Worm (Caenorhabditis elegans) whole organism, L4 larva: ENCODE results near the gene Y57G11C.52.

Source experiments
- T20F7.1 ChIP-seq: fragments of 200-800 bp; sonication (Bioruptor generic); optimal IDR thresholded peaks from 2 replicates; lab custom pipeline; 2018; ENCODE audit warnings: mild to moderate bottlenecking, missing genetic modification characterization, missing compliant biosample characterization
- aha-1 ChIP-seq: fragments of 150-350 bp; peaks from one replicate; lab custom pipeline; 2014; ENCODE audit warnings: missing biosample characterization, missing genetic modification characterization
- ama-1 ChIP-seq: fragments of 150-350 bp; optimal IDR thresholded peaks from 2 replicates; lab custom pipeline; 2014; ENCODE audit warnings: inconsistent platforms, mixed read lengths
- arid-1 ChIP-seq: fragments of 200-800 bp; sonication (Bioruptor generic); conservative IDR thresholded peaks from 2 replicates; pipeline ENCODE4 v1.3.6; 2022; ENCODE audit warnings: missing genetic modification reagents, missing genetic modification characterization, missing compliant biosample characterization
- ceh-32 ChIP-seq: sonication (generic microtip); optimal IDR thresholded peaks from 2 replicates; lab custom pipeline; 2016; ENCODE audit warnings: mild to moderate bottlenecking, missing genetic modification characterization, missing compliant biosample characterization; ENCODE audit not compliant: poor library complexity
- ceh-82 ChIP-seq: sonication (generic microtip); optimal IDR thresholded peaks from 2 replicates; lab custom pipeline; 2017; ENCODE audit warnings: missing biosample characterization, missing genetic modification characterization
- daf-12 ChIP-seq: fragments of 150-350 bp; optimal IDR thresholded peaks from 2 replicates; lab custom pipeline; 2014; ENCODE audit warnings: missing biosample characterization, missing genetic modification reagents, missing genetic modification characterization
- daf-16 ChIP-seq, 3 experiments: sonication (generic microtip); optimal IDR thresholded peaks; 2 replicates each; lab custom pipeline; 2016 to 2017; ENCODE audit warnings: missing genetic modification characterization in 3 of 3, missing genetic modification reagents in 3 of 3, mild to moderate bottlenecking in 2 of 3, missing compliant biosample characterization in 2 of 3, missing biosample characterization in 1 of 3, moderate library complexity in 1 of 3
- daf-19 ChIP-seq: fragments of 200-800 bp; sonication (Bioruptor generic); conservative IDR thresholded peaks from 2 replicates; pipeline ENCODE4 v1.3.6; 2022; ENCODE audit warnings: missing genetic modification characterization, missing compliant biosample characterization
- dmd-6 ChIP-seq: fragments of 200-800 bp; sonication (Bioruptor generic); IDR thresholded peaks from 2 replicates; pipeline ENCODE4 v1.3.6; 2022; ENCODE audit warnings: missing genetic modification reagents, missing genetic modification characterization, missing compliant biosample characterization
- dmd-8 ChIP-seq: fragments of 200-800 bp; sonication (Bioruptor generic); IDR thresholded peaks from 2 replicates; pipeline ENCODE4 v1.3.6; 2022; ENCODE audit warnings: missing genetic modification characterization, missing compliant biosample characterization
- dpl-1 ChIP-seq: fragments of 150-350 bp; optimal IDR thresholded peaks from 2 replicates; lab custom pipeline; 2014; ENCODE audit warnings: missing biosample characterization, missing genetic modification reagents, missing genetic modification characterization
- egl-27 ChIP-seq: sonication (generic microtip); optimal IDR thresholded peaks from 3 replicates; lab custom pipeline; 2017; ENCODE audit warnings: missing biosample characterization, missing genetic modification reagents, missing genetic modification characterization
- fos-1 ChIP-seq: fragments of 150-350 bp; optimal IDR thresholded peaks from 2 replicates; lab custom pipeline; 2014; ENCODE audit warnings: missing biosample characterization, missing genetic modification characterization
- gei-8 ChIP-seq: fragments of 200-800 bp; sonication (Bioruptor generic); optimal IDR thresholded peaks from 2 replicates; lab custom pipeline; 2018; ENCODE audit warnings: mild to moderate bottlenecking, missing genetic modification characterization, missing compliant biosample characterization
- hif-1 ChIP-seq, 2 experiments: sonication (generic microtip); optimal IDR thresholded peaks; 2 replicates each; lab custom pipeline; 2016 to 2017; ENCODE audit warnings: missing compliant biosample characterization in 2 of 2, missing genetic modification characterization in 2 of 2, missing genetic modification reagents in 2 of 2, missing genotype in 2 of 2, mild to moderate bottlenecking in 1 of 2
- hlh-11 ChIP-seq: fragments of 200-800 bp; sonication (Bioruptor generic); optimal IDR thresholded peaks from 2 replicates; lab custom pipeline; 2018; ENCODE audit warnings: mild to moderate bottlenecking, missing genetic modification characterization, missing compliant biosample characterization
- hlh-30 ChIP-seq: sonication (generic microtip); optimal IDR thresholded peaks from 2 replicates; lab custom pipeline; 2017; ENCODE audit warnings: antibody characterized with exemption, mild to moderate bottlenecking, missing genetic modification characterization, missing compliant biosample characterization; ENCODE audit not compliant: insufficient read depth
- lim-7 ChIP-seq: fragments of 200-800 bp; sonication (Bioruptor generic); IDR thresholded peaks from 2 replicates; pipeline ENCODE4 v1.3.6; 2022; ENCODE audit warnings: missing genetic modification characterization, missing compliant biosample characterization
- lin-13 ChIP-seq: fragments of 150-350 bp; optimal IDR thresholded peaks from 2 replicates; lab custom pipeline; 2014; ENCODE audit warnings: missing biosample characterization, missing genetic modification reagents, missing genetic modification characterization
- mdl-1 ChIP-seq, 2 experiments: fragments of 150-350 bp in 1 of 2; sonication (generic microtip) in 1 of 2; optimal IDR thresholded peaks; 2 replicates each; lab custom pipeline; 2014 to 2017; ENCODE audit warnings: missing biosample characterization in 2 of 2, missing genetic modification characterization in 2 of 2
- mep-1 ChIP-seq: fragments of 150-350 bp; sonication (generic microtip); optimal IDR thresholded peaks from 3 replicates; lab custom pipeline; 2014; ENCODE audit warnings: missing biosample characterization, missing genetic modification characterization
- mxl-2 ChIP-seq: fragments of 200-800 bp; sonication (Bioruptor generic); conservative IDR thresholded peaks from 2 replicates; pipeline ENCODE4 v1.3.6; 2022; ENCODE audit warnings: missing genetic modification reagents, missing genetic modification characterization, missing compliant biosample characterization
- nhr-11 ChIP-seq: fragments of 150-350 bp; optimal IDR thresholded peaks from 2 replicates; lab custom pipeline; 2014; ENCODE audit warnings: missing biosample characterization, missing genetic modification characterization
- nhr-76 ChIP-seq: fragments of 150-350 bp; optimal IDR thresholded peaks from 2 replicates; lab custom pipeline; 2014; ENCODE audit warnings: missing biosample characterization, missing genetic modification characterization
- pha-4 ChIP-seq, 2 experiments: fragments of 150-350 bp in 1 of 2; fragments of 200-800 bp in 1 of 2; sonication (Bioruptor generic) in 1 of 2; IDR thresholded peaks in 1 of 2; optimal IDR thresholded peaks in 1 of 2; 2 replicates each; pipeline versions ENCODE4 v1.3.6 to Lab custom; 2014 to 2022; ENCODE audit warnings: missing genetic modification characterization in 2 of 2, missing genetic modification reagents in 2 of 2, missing biosample characterization in 1 of 2, missing compliant biosample characterization in 1 of 2
- saeg-2 ChIP-seq: fragments of 200-800 bp; sonication (Bioruptor generic); IDR thresholded peaks from 2 replicates; pipeline ENCODE4 v1.3.6; 2022; ENCODE audit warnings: missing genetic modification reagents, missing genetic modification characterization, missing compliant biosample characterization
- snpc-1.2 ChIP-seq: fragments of 200-800 bp; sonication (Bioruptor generic); IDR thresholded peaks from 2 replicates; pipeline ENCODE4 v1.3.6; 2022; ENCODE audit warnings: missing genetic modification reagents, missing genetic modification characterization, missing compliant biosample characterization
- tag-97 ChIP-seq: fragments of 200-800 bp; sonication (Bioruptor generic); IDR thresholded peaks from 2 replicates; pipeline ENCODE4 v1.3.6; 2022; ENCODE audit warnings: missing genetic modification characterization, missing compliant biosample characterization
- unc-39 ChIP-seq: sonication (generic microtip); optimal IDR thresholded peaks from 2 replicates; lab custom pipeline; 2017; ENCODE audit warnings: missing biosample characterization, missing genetic modification characterization
- unc-62 ChIP-seq, 3 experiments: fragments of 150-350 bp in 1 of 3; sonication (generic microtip); optimal IDR thresholded peaks in 2 of 3; peaks in 1 of 3; 1 replicate in 1 of 3; 2 replicates in 2 of 3; lab custom pipeline; 2014 to 2017; ENCODE audit warnings: missing biosample characterization in 3 of 3, missing genetic modification characterization in 3 of 3, missing genetic modification reagents in 3 of 3, missing genotype in 1 of 3

The Y57G11C.52 gene

DNA sequence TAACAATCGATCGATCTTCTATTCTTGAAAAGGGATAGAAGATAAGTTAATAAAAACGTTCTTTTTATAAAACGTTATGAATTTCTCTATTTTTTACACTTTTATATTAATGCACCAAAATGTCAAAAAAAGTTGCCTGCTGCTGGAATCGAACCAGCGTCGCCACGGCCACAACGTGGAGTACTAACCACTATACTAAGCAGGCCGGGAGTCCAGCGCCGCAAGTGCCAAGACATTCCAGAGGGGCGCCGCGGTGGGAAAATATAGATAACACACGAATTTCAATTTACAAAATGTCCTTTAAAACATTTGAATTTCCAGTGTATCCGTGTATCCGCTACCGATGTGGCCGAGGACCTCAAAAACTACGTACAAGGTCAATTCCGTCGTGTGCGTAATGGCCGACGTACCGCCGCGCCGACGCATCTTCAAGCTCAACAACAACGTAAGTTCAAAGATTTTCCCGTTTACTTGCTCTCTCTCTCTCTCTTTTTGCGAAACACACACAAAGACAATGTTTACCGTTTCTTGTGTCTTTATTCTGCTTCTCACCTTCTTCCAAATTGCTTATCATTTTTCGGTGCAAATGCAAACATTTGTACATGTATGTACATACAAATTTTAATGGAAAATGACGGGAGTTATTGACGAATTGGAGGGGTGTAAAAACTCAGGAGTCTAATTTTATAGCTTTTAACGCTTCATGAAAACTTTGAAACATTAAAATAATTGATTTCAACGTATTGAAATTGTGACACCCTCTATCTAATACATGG lies 35.3 kb downstream of the Y57G11C.52 start (continued):
- TF ChIP-seq unc-39 (tag; lab: Kevin White, UChicago) (no peak), mxl-2 (GFP tag; lab: Robert Waterston, UW) (no peak), egl-27 (tag; lab: Kevin White, UChicago) (no peak), lim-7 (GFP tag; lab: Robert Waterston, UW) (no peak), dpl-1 (no peak), arid-1 (GFP tag; lab: Robert Waterston, UW) (no peak), tag-97 (GFP tag; lab: Robert Waterston, UW) (no peak), daf-19 (GFP tag; lab: Robert Waterston, UW) (no peak), pha-4 (GFP tag; IDR thresholded peaks at IDR 0.05; lab: Robert Waterston, UW) (0 out of 2 replicates have a peak, but pooled peaks have one; percentile 48), pha-4 (tag; optimal IDR thresholded peaks at IDR 0.05; lab: Kevin White, UChicago) (no peak), saeg-2 (GFP tag; lab: Robert Waterston, UW) (0 out of 2 replicates have a peak, but pooled peaks have one; percentile 30), gei-8 (GFP tag; lab: Kevin White, UChicago) (no peak), dmd-8 (GFP tag; lab: Robert Waterston, UW) (no peak), daf-12 (no peak), lin-13 (GFP tag; lab: Kevin White, UChicago) (no peak), mep-1 (tag; lab: Kevin White, UChicago) (no peak), ama-1 (lab: Kevin White, UChicago) (no peak), aha-1 (tag; lab: Kevin White, UChicago) (peak; percentile 94), dmd-6 (no peak), fos-1 (tag; lab: Kevin White, UChicago) (no peak), hlh-30 (tag; lab: Kevin White, UChicago) (no peak), T20F7.1 (GFP tag; lab: Kevin White, UChicago) (no peak), ceh-82 (no peak), unc-62 (GFP tag; optimal IDR thresholded peaks at IDR 0.05 in 1 of 2; lab: Kevin White, UChicago) (no peak), unc-62 (tag; optimal IDR thresholded peaks at IDR 0.05; lab: Kevin White, UChicago) (no peak), nhr-76 (tag; lab: Kevin White, UChicago) (no peak), mdl-1 (tag; optimal IDR thresholded peaks at IDR 0.05; lab: Kevin White, UChicago) (no peak), ceh-32 (tag; lab: Kevin White, UChicago) (no peak), daf-16 (GFP tag; optimal IDR thresholded peaks at IDR 0.05; lab: Kevin White, UChicago) (peak in 1 of 2 experiments; percentile 47), daf-16 (tag; optimal IDR thresholded peaks at IDR 0.05; lab: Kevin White, UChicago) (peak; percentile 75)
- TF ChIP-seq, all 104 proteins: peak for 14

DNA sequence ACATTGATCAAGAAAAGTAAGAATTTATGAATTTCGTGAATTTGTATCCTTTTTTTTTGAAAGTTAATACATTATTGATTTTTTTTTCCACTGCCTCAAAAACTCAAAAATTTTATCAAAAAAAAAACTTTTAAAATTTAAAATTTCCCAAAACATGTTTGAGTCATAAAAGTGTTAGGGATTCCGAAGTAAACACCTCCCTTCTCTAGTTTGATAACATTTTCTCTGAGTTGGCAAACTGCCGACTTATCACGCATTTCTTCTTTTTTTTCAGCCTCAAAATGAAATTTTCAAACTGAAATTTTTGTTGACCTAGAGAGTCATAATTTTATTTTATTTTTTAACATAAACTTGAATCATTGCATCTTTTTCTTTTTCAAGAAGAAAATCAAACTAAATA lies 37.1 kb downstream of the Y57G11C.52 start:
- TF ChIP-seq hif-1 (tag; optimal IDR thresholded peaks at IDR 0.05; lab: Kevin White, UChicago) (no peak), mdl-1 (tag; optimal IDR thresholded peaks at IDR 0.05; lab: Kevin White, UChicago) (no peak), daf-16 (GFP tag; optimal IDR thresholded peaks at IDR 0.05; lab: Kevin White, UChicago) (no peak), daf-16 (tag; optimal IDR thresholded peaks at IDR 0.05; lab: Kevin White, UChicago) (peak; percentile 92), nhr-11 (tag; lab: Kevin White, UChicago) (no peak)
- TF ChIP-seq, all 104 proteins: peak for 1

DNA sequence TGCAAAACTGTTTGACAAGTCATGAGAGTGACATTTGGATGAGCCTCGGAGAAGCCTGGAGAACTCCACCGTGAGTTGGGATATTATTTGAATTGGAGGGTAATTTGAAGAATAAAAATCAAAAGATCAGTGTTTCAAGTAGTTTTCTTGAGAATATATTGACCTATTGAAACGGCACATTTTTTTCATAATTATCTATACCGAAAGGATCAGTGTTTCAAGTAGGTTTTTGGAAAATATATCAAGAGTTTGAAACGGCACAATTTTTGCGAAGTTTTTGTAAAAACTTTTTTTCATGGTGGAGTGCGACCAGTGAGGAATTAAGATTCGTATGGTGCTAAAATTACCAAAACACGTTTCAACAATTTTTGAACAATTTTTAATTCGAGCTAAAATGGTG lies 38.2 kb downstream of the Y57G11C.52 start:
- peak; percentile 66 for TF ChIP-seq snpc-1.2 (GFP tag; lab: Robert Waterston, UW)
- no peak for TF ChIP-seq hlh-11 (tag; lab: Kevin White, UChicago)

DNA sequence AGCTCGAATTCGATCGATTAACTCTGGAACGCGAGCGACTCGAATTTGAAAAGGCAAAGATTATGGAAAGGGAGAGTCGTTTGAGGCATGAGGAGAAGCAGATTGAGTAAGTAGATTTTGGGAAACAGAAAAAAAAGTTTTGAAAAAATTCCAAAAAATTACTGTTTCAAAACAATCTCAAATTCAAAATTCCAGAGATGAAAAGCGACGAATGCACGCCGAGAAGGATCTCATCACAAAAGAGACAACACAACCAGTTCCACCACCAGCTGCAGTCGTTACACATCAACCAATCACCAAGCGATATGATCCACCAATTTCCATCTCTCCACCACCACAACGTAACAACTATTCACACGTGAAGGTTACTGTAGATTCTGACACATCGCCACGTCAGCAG lies 40.5 kb downstream of the Y57G11C.52 start:
- peak in 1 of 2 experiments; percentile 98 for TF ChIP-seq unc-62 (GFP tag; optimal IDR thresholded peaks at IDR 0.05 in 1 of 2; lab: Kevin White, UChicago)
- TF ChIP-seq unc-62 (tag; optimal IDR thresholded peaks at IDR 0.05; lab: Kevin White, UChicago), result no peak
- no peak for TF ChIP-seq mep-1 (tag; lab: Kevin White, UChicago)
